Worm (Caenorhabditis elegans) whole organism, L4 larva: ENCODE data around the gene C50E10.1.
A peak's percentile ranks its signal among the peaks of the same experiment; 100 is the strongest.

ENCODE experiments used
- D1046.2 ChIP-seq: fragments of 200-800 bp; sonication (Bioruptor generic); IDR thresholded peaks from 2 replicates; pipeline ENCODE4 v1.3.6; 2022; ENCODE audit warnings: missing genetic modification characterization, missing compliant biosample characterization
- F10B5.3 ChIP-seq: sonication (generic microtip); optimal IDR thresholded peaks from 2 replicates; lab custom pipeline; 2016; ENCODE audit warnings: mild to moderate bottlenecking, missing genetic modification characterization, missing compliant biosample characterization
- F26F4.8 ChIP-seq: fragments of 200-800 bp; sonication (Bioruptor generic); conservative IDR thresholded peaks from 2 replicates; pipeline ENCODE4 v1.3.6; 2022; ENCODE audit warnings: missing genetic modification characterization, missing compliant biosample characterization
- T26A8.4 ChIP-seq: fragments of 200-800 bp; sonication (Bioruptor generic); IDR thresholded peaks from 2 replicates; pipeline ENCODE4 v1.3.6; 2022; ENCODE audit warnings: missing genetic modification characterization, missing compliant biosample characterization
- aha-1 ChIP-seq: fragments of 150-350 bp; peaks from one replicate; lab custom pipeline; 2014; ENCODE audit warnings: missing biosample characterization, missing genetic modification characterization
- aly-2 ChIP-seq: sonication (generic microtip); optimal IDR thresholded peaks from 2 replicates; lab custom pipeline; 2018; ENCODE audit warnings: missing biosample characterization, missing genetic modification characterization
- arid-1 ChIP-seq: fragments of 200-800 bp; sonication (Bioruptor generic); conservative IDR thresholded peaks from 2 replicates; pipeline ENCODE4 v1.3.6; 2022; ENCODE audit warnings: missing genetic modification reagents, missing genetic modification characterization, missing compliant biosample characterization
- ceh-20 ChIP-seq: fragments of 200-800 bp; sonication (Bioruptor generic); IDR thresholded peaks from 2 replicates; pipeline ENCODE4 v1.3.6; 2022; ENCODE audit warnings: missing genetic modification reagents, missing genetic modification characterization, missing compliant biosample characterization
- ceh-32 ChIP-seq: sonication (generic microtip); optimal IDR thresholded peaks from 2 replicates; lab custom pipeline; 2016; ENCODE audit warnings: mild to moderate bottlenecking, missing genetic modification characterization, missing compliant biosample characterization; ENCODE audit not compliant: poor library complexity
- ceh-44 ChIP-seq: fragments of 200-800 bp; sonication (Bioruptor generic); IDR thresholded peaks from 2 replicates; pipeline ENCODE4 v1.3.6; 2022; ENCODE audit warnings: missing genetic modification reagents, missing genetic modification characterization, missing compliant biosample characterization
- ceh-62 ChIP-seq: sonication (generic microtip); optimal IDR thresholded peaks from 2 replicates; lab custom pipeline; 2017; ENCODE audit warnings: missing biosample characterization, missing genetic modification characterization
- cey-2 ChIP-seq: sonication (generic microtip); optimal IDR thresholded peaks from 3 replicates; lab custom pipeline; 2017; ENCODE audit warnings: missing genetic modification characterization, mild to moderate bottlenecking, missing compliant biosample characterization, antibody characterized with exemption, borderline replicate concordance; ENCODE audit not compliant: insufficient read depth
- ctbp-1 ChIP-seq: fragments of 200-800 bp; sonication (Bioruptor generic); IDR thresholded peaks from 2 replicates; pipeline ENCODE4 v1.3.6; 2022; ENCODE audit warnings: missing genetic modification reagents, missing genetic modification characterization, missing compliant biosample characterization
- daf-16 ChIP-seq, 3 experiments: sonication (generic microtip); optimal IDR thresholded peaks; 2 replicates each; lab custom pipeline; 2016 to 2017; ENCODE audit warnings: missing genetic modification characterization in 3 of 3, missing genetic modification reagents in 3 of 3, mild to moderate bottlenecking in 2 of 3, missing compliant biosample characterization in 2 of 3, missing biosample characterization in 1 of 3, moderate library complexity in 1 of 3
- daf-8 ChIP-seq: fragments of 200-800 bp; sonication (Bioruptor generic); IDR thresholded peaks from 2 replicates; pipeline ENCODE4 v1.3.6; 2022; ENCODE audit warnings: missing genetic modification characterization, missing compliant biosample characterization
- dmd-6 ChIP-seq: fragments of 200-800 bp; sonication (Bioruptor generic); IDR thresholded peaks from 2 replicates; pipeline ENCODE4 v1.3.6; 2022; ENCODE audit warnings: missing genetic modification reagents, missing genetic modification characterization, missing compliant biosample characterization
- dmd-9 ChIP-seq: fragments of 200-800 bp; sonication (Bioruptor generic); IDR thresholded peaks from 2 replicates; pipeline ENCODE4 v1.3.6; 2022; ENCODE audit warnings: missing genetic modification reagents, missing genetic modification characterization, missing compliant biosample characterization
- dpl-1 ChIP-seq: fragments of 150-350 bp; optimal IDR thresholded peaks from 2 replicates; lab custom pipeline; 2014; ENCODE audit warnings: missing biosample characterization, missing genetic modification reagents, missing genetic modification characterization
- dve-1 ChIP-seq: sonication (generic microtip); optimal IDR thresholded peaks from 2 replicates; lab custom pipeline; 2017; ENCODE audit warnings: antibody characterized with exemption, mild to moderate bottlenecking, missing genetic modification characterization, missing compliant biosample characterization; ENCODE audit not compliant: insufficient read depth
- fkh-10 ChIP-seq: fragments of 150-350 bp; optimal IDR thresholded peaks from 2 replicates; lab custom pipeline; 2014; ENCODE audit warnings: missing biosample characterization, missing genetic modification reagents, missing genetic modification characterization
- fos-1 ChIP-seq: fragments of 150-350 bp; optimal IDR thresholded peaks from 2 replicates; lab custom pipeline; 2014; ENCODE audit warnings: missing biosample characterization, missing genetic modification characterization
- hlh-11 ChIP-seq: fragments of 200-800 bp; sonication (Bioruptor generic); optimal IDR thresholded peaks from 2 replicates; lab custom pipeline; 2018; ENCODE audit warnings: mild to moderate bottlenecking, missing genetic modification characterization, missing compliant biosample characterization
- hmg-1.1 ChIP-seq: fragments of 200-800 bp; sonication (Bioruptor generic); IDR thresholded peaks from 2 replicates; pipeline ENCODE4 v1.3.6; 2022; ENCODE audit warnings: missing genetic modification reagents, missing genetic modification characterization, missing compliant biosample characterization
- lin-38 ChIP-seq: fragments of 200-800 bp; sonication (Bioruptor generic); IDR thresholded peaks from 2 replicates; pipeline ENCODE4 v1.3.6; 2022; ENCODE audit warnings: missing genetic modification reagents, missing genetic modification characterization, missing compliant biosample characterization
- lsy-2 ChIP-seq, 2 experiments: fragments of 150-350 bp in 1 of 2; sonication (generic microtip) in 1 of 2; optimal IDR thresholded peaks; 2 replicates each; lab custom pipeline; 2014 to 2017; ENCODE audit warnings: missing biosample characterization in 2 of 2, missing genetic modification characterization in 2 of 2
- madf-5 ChIP-seq, 2 experiments: fragments of 200-800 bp; sonication (Bioruptor generic); IDR thresholded peaks; 2 replicates each; pipeline ENCODE4 v1.3.6; 2022; ENCODE audit warnings: missing compliant biosample characterization in 2 of 2, missing genetic modification characterization in 2 of 2
- mep-1 ChIP-seq: fragments of 150-350 bp; sonication (generic microtip); optimal IDR thresholded peaks from 3 replicates; lab custom pipeline; 2014; ENCODE audit warnings: missing biosample characterization, missing genetic modification characterization
- nhr-102 ChIP-seq: sonication (generic microtip); optimal IDR thresholded peaks from 2 replicates; lab custom pipeline; 2016; ENCODE audit warnings: mild to moderate bottlenecking, missing genetic modification characterization, moderate library complexity, missing compliant biosample characterization
- nhr-237 ChIP-seq: sonication (generic microtip); optimal IDR thresholded peaks from 2 replicates; lab custom pipeline; 2017; ENCODE audit warnings: missing biosample characterization, missing genetic modification characterization
- nhr-25 ChIP-seq: sonication (generic microtip); optimal IDR thresholded peaks from 2 replicates; lab custom pipeline; 2017; ENCODE audit warnings: missing genetic modification characterization, mild to moderate bottlenecking, missing compliant biosample characterization, antibody characterized with exemption, moderate library complexity, borderline replicate concordance; ENCODE audit not compliant: insufficient read depth
- nhr-28 ChIP-seq: fragments of 150-350 bp; optimal IDR thresholded peaks from 2 replicates; lab custom pipeline; 2014; ENCODE audit warnings: missing biosample characterization, missing genetic modification characterization
- nhr-41 ChIP-seq: fragments of 200-800 bp; sonication (Bioruptor generic); IDR thresholded peaks from 2 replicates; pipeline ENCODE4 v1.3.6; 2022; ENCODE audit warnings: missing genetic modification reagents, missing genetic modification characterization, missing compliant biosample characterization
- nhr-77 ChIP-seq: fragments of 150-350 bp; optimal IDR thresholded peaks from 2 replicates; lab custom pipeline; 2014; ENCODE audit warnings: missing biosample characterization, missing genetic modification characterization
- pqm-1 ChIP-seq: sonication (generic microtip); optimal IDR thresholded peaks from 2 replicates; lab custom pipeline; 2017; ENCODE audit warnings: missing biosample characterization, missing genetic modification characterization
- rbr-2 ChIP-seq: sonication (generic microtip); optimal IDR thresholded peaks from 2 replicates; lab custom pipeline; 2016; ENCODE audit warnings: missing genotype, missing genetic modification characterization, missing compliant biosample characterization
- sdz-12 ChIP-seq: fragments of 200-800 bp; sonication (Bioruptor generic); optimal IDR thresholded peaks from 2 replicates; lab custom pipeline; 2018; ENCODE audit warnings: mild to moderate bottlenecking, missing genetic modification characterization, missing compliant biosample characterization
- set-16 ChIP-seq: fragments of 200-800 bp; sonication (Bioruptor generic); IDR thresholded peaks from 2 replicates; pipeline ENCODE4 v1.3.6; 2022; ENCODE audit warnings: missing genetic modification reagents, missing genetic modification characterization, missing compliant biosample characterization
- snpc-1.2 ChIP-seq: fragments of 200-800 bp; sonication (Bioruptor generic); IDR thresholded peaks from 2 replicates; pipeline ENCODE4 v1.3.6; 2022; ENCODE audit warnings: missing genetic modification reagents, missing genetic modification characterization, missing compliant biosample characterization
- spr-1 ChIP-seq: sonication (generic microtip); optimal IDR thresholded peaks from 2 replicates; lab custom pipeline; 2016; ENCODE audit warnings: mild to moderate bottlenecking, missing genetic modification characterization, missing compliant biosample characterization
- spr-3 ChIP-seq: fragments of 200-800 bp; sonication (Bioruptor generic); optimal IDR thresholded peaks from 2 replicates; lab custom pipeline; 2018; ENCODE audit warnings: mild to moderate bottlenecking, missing genetic modification characterization, missing compliant biosample characterization
- tag-97 ChIP-seq: fragments of 200-800 bp; sonication (Bioruptor generic); IDR thresholded peaks from 2 replicates; pipeline ENCODE4 v1.3.6; 2022; ENCODE audit warnings: missing genetic modification characterization, missing compliant biosample characterization
- unc-62 ChIP-seq, 3 experiments: fragments of 150-350 bp in 1 of 3; sonication (generic microtip); optimal IDR thresholded peaks in 2 of 3; peaks in 1 of 3; 1 replicate in 1 of 3; 2 replicates in 2 of 3; lab custom pipeline; 2014 to 2017; ENCODE audit warnings: missing biosample characterization in 3 of 3, missing genetic modification characterization in 3 of 3, missing genetic modification reagents in 3 of 3, missing genotype in 1 of 3
- zfp-3 ChIP-seq: fragments of 200-800 bp; sonication (Bioruptor generic); conservative IDR thresholded peaks from 2 replicates; pipeline ENCODE4 v1.3.6; 2022; ENCODE audit warnings: missing genetic modification reagents, missing genetic modification characterization, missing compliant biosample characterization
- zip-11 ChIP-seq: fragments of 200-800 bp; sonication (Bioruptor generic); IDR thresholded peaks from 2 replicates; pipeline ENCODE4 v1.3.6; 2022; ENCODE audit warnings: missing genetic modification characterization, missing compliant biosample characterization

The C50E10.1 gene

DNA sequence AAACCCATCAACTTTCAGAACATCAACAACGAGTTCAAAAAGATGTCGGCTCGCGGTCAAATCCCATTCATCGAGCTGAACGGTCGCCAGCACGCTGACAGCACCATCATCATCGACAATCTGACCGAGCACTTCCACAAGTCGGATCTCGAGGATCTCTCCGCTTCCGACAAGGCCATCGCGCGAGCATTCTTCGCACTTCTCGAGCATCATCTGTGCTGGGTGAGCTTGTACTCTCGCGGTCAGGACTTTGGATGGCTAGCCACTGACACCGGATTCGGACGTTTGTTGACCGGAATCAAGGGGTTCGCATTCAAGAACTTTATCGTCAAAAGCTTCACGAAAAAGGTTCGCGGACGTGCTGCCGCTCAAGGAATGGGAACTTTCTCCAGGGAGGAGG is 37.4 kb downstream of the C50E10.1 start:
- TF ChIP-seq fos-1 (tag; lab: Kevin White, UChicago) (no peak), nhr-25 (tag; lab: Kevin White, UChicago) (no peak), hmg-1.1 (GFP tag; lab: Robert Waterston, UW) (no peak), madf-5 (GFP tag; IDR thresholded peaks at IDR 0.05; lab: Robert Waterston, UW) (0 out of 4 replicates have a peak, but pooled peaks of 1 of the 2 experiments have one; percentile 38), aly-2 (no peak), arid-1 (GFP tag; lab: Robert Waterston, UW) (no peak), sdz-12 (GFP tag; lab: Kevin White, UChicago) (no peak), lin-38 (GFP tag; lab: Robert Waterston, UW) (no peak), zip-11 (GFP tag; lab: Robert Waterston, UW) (no peak), snpc-1.2 (no peak), aha-1 (peak; percentile 19), daf-8 (GFP tag; lab: Robert Waterston, UW) (no peak), rbr-2 (tag; lab: Kevin White, UChicago) (no peak), dmd-9 (no peak), ceh-44 (no peak), nhr-102 (tag; lab: Kevin White, UChicago) (no peak), daf-16 (GFP tag; optimal IDR thresholded peaks at IDR 0.05; lab: Kevin White, UChicago) (no peak), daf-16 (tag; optimal IDR thresholded peaks at IDR 0.05; lab: Kevin White, UChicago) (no peak), set-16 (GFP tag; lab: Robert Waterston, UW) (peak; percentile 68; the same call in 1 of the 2 replicates), spr-1 (tag; lab: Kevin White, UChicago) (no peak), nhr-77 (no peak), D1046.2 (no peak)
- TF ChIP-seq, all 104 proteins: peak for 3

- no peak for TF ChIP-seq zfp-3
- peak; percentile 85 for TF ChIP-seq aha-1
- TF ChIP-seq ceh-20 = 0 out of 2 replicates have a peak, but pooled peaks have one; percentile 29
- TF ChIP-seq unc-62 (GFP tag; optimal IDR thresholded peaks at IDR 0.05 in 1 of 2; lab: Kevin White, UChicago) = peak in 1 of 2 experiments; percentile 91
- TF ChIP-seq unc-62 (tag; optimal IDR thresholded peaks at IDR 0.05; lab: Kevin White, UChicago) = no peak
Measured at ce11 chrII:12263971-12264554, 38.2 kb downstream of the C50E10.1 start, which contains the start of gene faxc-1. Gene faxc-1, plus strand, starts transcription at chrII:12264192.

ce11 chrII:12262567-12262966 is 39.7 kb downstream of the C50E10.1 start:
- no peak for TF ChIP-seq cey-2 (tag; lab: Kevin White, UChicago)
- TF ChIP-seq pqm-1 (tag; lab: Kevin White, UChicago) = no peak
- no peak for TF ChIP-seq spr-3 (GFP tag; lab: Kevin White, UChicago)
- TF ChIP-seq unc-62 (GFP tag; optimal IDR thresholded peaks at IDR 0.05 in 1 of 2; lab: Kevin White, UChicago) = peak in 1 of 2 experiments; percentile 49
- no peak for TF ChIP-seq unc-62 (tag; optimal IDR thresholded peaks at IDR 0.05; lab: Kevin White, UChicago)
- no peak for TF ChIP-seq madf-5 (GFP tag; IDR thresholded peaks at IDR 0.05; lab: Robert Waterston, UW)
- no peak for TF ChIP-seq ceh-44
- TF ChIP-seq lsy-2 (tag; optimal IDR thresholded peaks at IDR 0.05; lab: Kevin White, UChicago) = peak in 1 of 2 experiments; percentile 7
- TF ChIP-seq dmd-6 = no peak
- no peak for TF ChIP-seq ctbp-1 (GFP tag; lab: Robert Waterston, UW)
- peak; percentile 39 for TF ChIP-seq dve-1 (tag; lab: Kevin White, UChicago)
- TF ChIP-seq dpl-1 = no peak
- TF ChIP-seq tag-97 (GFP tag; lab: Robert Waterston, UW) = no peak
- no peak for TF ChIP-seq fos-1 (tag; lab: Kevin White, UChicago)
- no peak for TF ChIP-seq fkh-10 (GFP tag; lab: Kevin White, UChicago)
- peak; percentile 78 for TF ChIP-seq nhr-25 (tag; lab: Kevin White, UChicago)
- peak; percentile 32 for TF ChIP-seq mep-1 (tag; lab: Kevin White, UChicago)
- TF ChIP-seq hmg-1.1 (GFP tag; lab: Robert Waterston, UW) = peak; percentile 31; the same call in 1 of the 2 replicates
- TF ChIP-seq nhr-237 (tag; lab: Kevin White, UChicago) = no peak
- TF ChIP-seq nhr-41 (GFP tag; lab: Robert Waterston, UW) = no peak
- no peak for TF ChIP-seq zfp-3
- peak; percentile 20 for TF ChIP-seq nhr-28
- no peak for TF ChIP-seq F26F4.8 (GFP tag; lab: Robert Waterston, UW)
- 0 out of 2 replicates have a peak, but pooled peaks have one; percentile 11 for TF ChIP-seq set-16 (GFP tag; lab: Robert Waterston, UW)
- TF ChIP-seq aha-1 = peak; percentile 51
- no peak for TF ChIP-seq T26A8.4 (GFP tag; lab: Robert Waterston, UW)
- no peak for TF ChIP-seq F10B5.3 (tag; lab: Kevin White, UChicago)
- no peak for TF ChIP-seq hlh-11 (tag; lab: Kevin White, UChicago)
- no peak for TF ChIP-seq ceh-32 (tag; lab: Kevin White, UChicago)
- no peak for TF ChIP-seq ceh-62 (tag; lab: Kevin White, UChicago)
